Fruit fly (Drosophila melanogaster) whole organism, embryonic: ENCODE results near the gene CG31551.

ENCODE experiments used
- Abd-B ChIP-seq: fragments of 200-800 bp; sonication (Bioruptor generic); optimal IDR thresholded peaks from 2 replicates; lab custom pipeline; 2018; ENCODE audit warnings: missing biosample characterization, mild to moderate bottlenecking, missing genetic modification characterization, moderate library complexity
- CG10565 ChIP-seq: fragments of 200-800 bp; sonication (Bioruptor generic); optimal IDR thresholded peaks from 3 replicates; lab custom pipeline; 2016; ENCODE audit warnings: missing biosample characterization, mild to moderate bottlenecking, missing genetic modification characterization
- CG12744 ChIP-seq: fragments of 200-800 bp; sonication (Bioruptor generic); optimal IDR thresholded peaks from 2 replicates; lab custom pipeline; 2016; ENCODE audit warnings: missing biosample characterization, missing genetic modification characterization
- CG13296 ChIP-seq: fragments of 200-800 bp; sonication (Bioruptor generic); optimal IDR thresholded peaks from 3 replicates; lab custom pipeline; 2018; ENCODE audit warnings: missing biosample characterization, mild to moderate bottlenecking, missing genetic modification characterization
- CG13624 ChIP-seq: fragments of 200-800 bp; sonication (Bioruptor generic); optimal IDR thresholded peaks from 2 replicates; lab custom pipeline; 2016; ENCODE audit warnings: missing biosample characterization, missing genetic modification characterization
- CG1603 ChIP-seq: fragments of 200-800 bp; sonication (Bioruptor generic); optimal IDR thresholded peaks from 2 replicates; lab custom pipeline; 2019; ENCODE audit warnings: missing biosample characterization, mild to moderate bottlenecking, missing genetic modification characterization, moderate library complexity
- CG16779 ChIP-seq: fragments of 200-800 bp; sonication (Bioruptor generic); IDR thresholded peaks from 2 replicates; pipeline ENCODE4 v1.3.6; 2022; ENCODE audit warnings: missing biosample characterization, missing genetic modification characterization
- CG17359 ChIP-seq: fragments of 200-800 bp; sonication (Bioruptor generic); optimal IDR thresholded peaks from 3 replicates; lab custom pipeline; 2018; ENCODE audit warnings: missing biosample characterization, mild to moderate bottlenecking, missing genetic modification characterization, moderate library complexity
- CG18011 ChIP-seq: fragments of 200-800 bp; sonication (Bioruptor generic); optimal IDR thresholded peaks from 2 replicates; lab custom pipeline; 2017; ENCODE audit warnings: missing biosample characterization, missing genetic modification characterization, mild to moderate bottlenecking, moderate library complexity, missing genotype
- CG1832 ChIP-seq: fragments of 200-800 bp; sonication (Bioruptor generic); optimal IDR thresholded peaks from 2 replicates; lab custom pipeline; 2017; ENCODE audit warnings: missing biosample characterization, mild to moderate bottlenecking, missing genetic modification characterization, inconsistent platforms
- CG18619 ChIP-seq: fragments of 200-800 bp; sonication (Bioruptor generic); optimal IDR thresholded peaks from 3 replicates; lab custom pipeline; 2017; ENCODE audit warnings: missing biosample characterization, mild to moderate bottlenecking, missing genetic modification characterization
- CG30020 ChIP-seq: fragments of 200-800 bp; optimal IDR thresholded peaks from 2 replicates; lab custom pipeline; 2019; ENCODE audit warnings: missing biosample characterization, mild to moderate bottlenecking, missing genetic modification characterization, moderate library complexity
- CG31365 ChIP-seq: fragments of 200-800 bp; sonication (Bioruptor generic); optimal IDR thresholded peaks from 2 replicates; lab custom pipeline; 2018; ENCODE audit warnings: missing biosample characterization, mild to moderate bottlenecking, missing genetic modification characterization
- CG3995 ChIP-seq: fragments of 200-800 bp; sonication (Bioruptor generic); optimal IDR thresholded peaks from 3 replicates; lab custom pipeline; 2016; ENCODE audit warnings: missing biosample characterization, missing genetic modification characterization
- CG4404 ChIP-seq: fragments of 200-800 bp; sonication (Bioruptor generic); IDR thresholded peaks from 2 replicates; pipeline ENCODE4 v1.3.6; 2022; ENCODE audit warnings: missing biosample characterization, missing genetic modification characterization
- CG5180 ChIP-seq: fragments of 200-800 bp; sonication (Bioruptor generic); optimal IDR thresholded peaks from 3 replicates; lab custom pipeline; 2017; ENCODE audit warnings: missing biosample characterization, missing genetic modification characterization, mild to moderate bottlenecking, moderate library complexity, missing genetic modification reagents
- CG5245 ChIP-seq: fragments of 200-800 bp; sonication (Bioruptor generic); optimal IDR thresholded peaks from 3 replicates; lab custom pipeline; 2016; ENCODE audit warnings: missing biosample characterization, missing genetic modification characterization
- CG6765 ChIP-seq: fragments of 200-800 bp; sonication (Bioruptor generic); optimal IDR thresholded peaks from 3 replicates; lab custom pipeline; 2017; ENCODE audit warnings: missing biosample characterization, mild to moderate bottlenecking, missing genetic modification characterization
- CG7372 ChIP-seq: fragments of 200-800 bp; sonication (Bioruptor generic); IDR thresholded peaks from 2 replicates; pipeline ENCODE4 v1.3.6; 2022; ENCODE audit warnings: missing biosample characterization, missing genetic modification characterization
- CG8281 ChIP-seq: fragments of 200-800 bp; sonication (Bioruptor generic); optimal IDR thresholded peaks from 2 replicates; lab custom pipeline; 2018; ENCODE audit warnings: missing biosample characterization, mild to moderate bottlenecking, missing genetic modification characterization, moderate library complexity
- CG8290 ChIP-seq, 3 experiments: fragments of 200-800 bp; sonication (Bioruptor generic); optimal IDR thresholded peaks; 2 replicates each; lab custom pipeline; 2016 to 2019; ENCODE audit warnings: missing biosample characterization in 3 of 3, missing genetic modification characterization in 3 of 3, mild to moderate bottlenecking in 2 of 3, moderate library complexity in 1 of 3
- CG8388 ChIP-seq: fragments of 200-800 bp; sonication (Bioruptor generic); optimal IDR thresholded peaks from 2 replicates; lab custom pipeline; 2019; ENCODE audit warnings: missing biosample characterization, mild to moderate bottlenecking, missing genetic modification characterization, moderate library complexity
- CG9797 ChIP-seq: fragments of 200-800 bp; sonication (Bioruptor generic); optimal IDR thresholded peaks from 3 replicates; lab custom pipeline; 2018; ENCODE audit warnings: missing biosample characterization, mild to moderate bottlenecking, missing genetic modification characterization
- Dp ChIP-seq: fragments of 200-800 bp; sonication (Bioruptor generic); optimal IDR thresholded peaks from 2 replicates; lab custom pipeline; 2018; ENCODE audit warnings: missing biosample characterization, mild to moderate bottlenecking, missing genetic modification characterization, moderate library complexity
- Fer3 ChIP-seq: fragments of 200-800 bp; sonication (Bioruptor generic); optimal IDR thresholded peaks from 2 replicates; lab custom pipeline; 2018; ENCODE audit warnings: missing biosample characterization, mild to moderate bottlenecking, missing genetic modification characterization, moderate library complexity
- GATAe ChIP-seq: fragments of 200-800 bp; sonication (Bioruptor generic); conservative IDR thresholded peaks from 2 replicates; pipeline ENCODE4 v1.3.6; 2022; ENCODE audit warnings: missing biosample characterization, missing genetic modification characterization
- Gsc ChIP-seq: fragments of 200-800 bp; sonication (Bioruptor generic); IDR thresholded peaks from 2 replicates; pipeline ENCODE4 v1.3.6; 2022; ENCODE audit warnings: missing biosample characterization, missing genetic modification characterization
- HLH54F ChIP-seq: fragments of 200-800 bp; sonication (Bioruptor generic); optimal IDR thresholded peaks from 3 replicates; lab custom pipeline; 2016; ENCODE audit warnings: missing biosample characterization, missing genetic modification characterization
- Hmr ChIP-seq: fragments of 200-800 bp; sonication (Bioruptor generic); optimal IDR thresholded peaks from 3 replicates; lab custom pipeline; 2017; ENCODE audit warnings: mild to moderate bottlenecking, missing biosample characterization, missing genetic modification reagents, missing genetic modification characterization
- Hr51 ChIP-seq, 2 experiments: fragments of 200-800 bp; sonication (Bioruptor generic); optimal IDR thresholded peaks; 2 replicates in 1 of 2; 3 replicates in 1 of 2; lab custom pipeline; 2016 to 2018; ENCODE audit warnings: missing biosample characterization in 2 of 2, missing genetic modification characterization in 2 of 2, mild to moderate bottlenecking in 1 of 2, moderate library complexity in 1 of 2
- Meics ChIP-seq: fragments of 200-800 bp; sonication (Bioruptor generic); optimal IDR thresholded peaks from 2 replicates; lab custom pipeline; 2017; ENCODE audit warnings: missing biosample characterization, mild to moderate bottlenecking, missing genetic modification characterization
- Nf-YC ChIP-seq: fragments of 200-800 bp; optimal IDR thresholded peaks from 3 replicates; lab custom pipeline; 2019; ENCODE audit warnings: missing biosample characterization, mild to moderate bottlenecking, missing genetic modification characterization, moderate library complexity
- Ravus ChIP-seq: fragments of 200-800 bp; sonication (Bioruptor generic); IDR thresholded peaks from 2 replicates; pipeline ENCODE4 v1.3.6; 2022; ENCODE audit warnings: missing biosample characterization, missing genetic modification characterization
- YL-1 ChIP-seq: fragments of 200-800 bp; sonication (Bioruptor generic); optimal IDR thresholded peaks from 3 replicates; lab custom pipeline; 2017; ENCODE audit warnings: missing biosample characterization, mild to moderate bottlenecking, missing genetic modification characterization
- amos ChIP-seq: fragments of 200-800 bp; sonication (Bioruptor generic); IDR thresholded peaks from 2 replicates; pipeline ENCODE4 v1.3.6; 2022; ENCODE audit warnings: missing biosample characterization, missing genetic modification characterization; ENCODE audit not compliant: partially characterized antibody
- az2 ChIP-seq: fragments of 200-800 bp; sonication (Bioruptor generic); optimal IDR thresholded peaks from 3 replicates; lab custom pipeline; 2016; ENCODE audit warnings: missing biosample characterization, missing genetic modification characterization
- br ChIP-seq: fragments of >200 bp; optimal IDR thresholded peaks from 2 replicates; lab custom pipeline; 2017
- crc ChIP-seq: fragments of 200-800 bp; sonication (Bioruptor generic); optimal IDR thresholded peaks from 2 replicates; lab custom pipeline; 2016; ENCODE audit warnings: missing biosample characterization, missing genetic modification characterization
- crol ChIP-seq: fragments of 200-800 bp; sonication (Bioruptor generic); IDR thresholded peaks from 2 replicates; pipeline ENCODE4 v1.3.6; 2022; ENCODE audit warnings: missing biosample characterization, missing genetic modification characterization
- dimm ChIP-seq: fragments of 200-800 bp; sonication (Bioruptor generic); IDR thresholded peaks from 2 replicates; pipeline ENCODE4 v1.3.6; 2022; ENCODE audit warnings: missing biosample characterization, missing genetic modification characterization
- dpn ChIP-seq, 2 experiments: fragments of 200-800 bp; sonication (Bioruptor generic); optimal IDR thresholded peaks; 3 replicates each; lab custom pipeline; 2016; ENCODE audit warnings: missing biosample characterization in 2 of 2, missing genetic modification characterization in 2 of 2
- eve ChIP-seq, 2 experiments: fragments of >200 bp; optimal IDR thresholded peaks; 2 replicates each; lab custom pipeline; 2017; ENCODE audit warnings: missing biosample characterization in 2 of 2, missing genetic modification characterization in 2 of 2
- jumu ChIP-seq: fragments of 200-800 bp; sonication (Bioruptor generic); optimal IDR thresholded peaks from 3 replicates; lab custom pipeline; 2016; ENCODE audit warnings: missing biosample characterization, missing genetic modification characterization
- mam ChIP-seq: fragments of 200-800 bp; sonication (Bioruptor generic); optimal IDR thresholded peaks from 3 replicates; lab custom pipeline; 2016; ENCODE audit warnings: missing biosample characterization, missing genetic modification characterization
- odd ChIP-seq: fragments of 200-800 bp; sonication (Bioruptor generic); optimal IDR thresholded peaks from 2 replicates; lab custom pipeline; 2017; ENCODE audit warnings: missing biosample characterization, mild to moderate bottlenecking, missing genetic modification characterization
- pum ChIP-seq: fragments of 200-800 bp; sonication (Bioruptor generic); optimal IDR thresholded peaks from 2 replicates; lab custom pipeline; 2016; ENCODE audit warnings: missing biosample characterization, missing genetic modification characterization
- sug ChIP-seq: fragments of 200-800 bp; optimal IDR thresholded peaks from 2 replicates; lab custom pipeline; 2019; ENCODE audit warnings: missing biosample characterization, mild to moderate bottlenecking, missing genetic modification characterization, moderate library complexity
- tgo ChIP-seq: fragments of 200-800 bp; sonication (Bioruptor generic); IDR thresholded peaks from 3 replicates; pipeline ENCODE4 v1.3.6; 2022; ENCODE audit warnings: missing biosample characterization, missing genetic modification characterization
- unpg ChIP-seq: fragments of 200-800 bp; sonication (Bioruptor generic); optimal IDR thresholded peaks from 3 replicates; lab custom pipeline; 2018; ENCODE audit warnings: missing biosample characterization, mild to moderate bottlenecking, missing genetic modification characterization, moderate library complexity
- yki ChIP-seq: fragments of >200 bp; optimal IDR thresholded peaks from 3 replicates; lab custom pipeline; 2018
- zen2 ChIP-seq: fragments of 200-800 bp; sonication (Bioruptor generic); IDR thresholded peaks from 3 replicates; pipeline ENCODE4 v1.3.6; 2022; ENCODE audit warnings: missing biosample characterization, missing genetic modification characterization; ENCODE audit not compliant: partially characterized antibody

Gene CG31551

DNA sequence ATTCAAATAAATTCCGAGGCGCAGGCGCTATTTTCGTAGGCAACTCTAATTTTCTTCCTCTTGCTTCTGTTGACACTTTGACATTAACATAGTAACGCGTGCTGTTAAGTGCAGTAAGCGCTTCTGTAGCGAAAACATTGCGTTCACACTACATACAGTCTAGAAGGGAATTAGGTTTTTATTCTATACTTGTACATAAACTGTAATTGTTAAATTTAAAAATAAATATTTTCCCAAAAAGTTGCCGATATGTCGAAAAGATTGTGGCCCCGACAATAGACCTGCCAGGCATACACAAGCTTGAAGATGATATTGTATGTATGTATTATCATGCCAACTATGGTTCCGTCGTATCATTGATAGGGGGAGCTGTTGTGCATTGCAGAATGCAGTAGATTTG lies 21.2 kb upstream of the CG31551 start, which contains the start of gene asl (continued):
- TF ChIP-seq CG31365 (tag; lab: Kevin White, UChicago) (no peak), CG1603 (tag; lab: Kevin White, UChicago) (peak; percentile 79), Gsc (no peak), mam (peak; percentile 44), CG6765 (peak; percentile 5), CG1832 (GFP tag; lab: Kevin White, UChicago) (no peak), CG4404 (GFP tag; lab: Robert Waterston, UW) (no peak), odd (GFP tag; lab: Kevin White, UChicago) (no peak), Dp (GFP tag; lab: Kevin White, UChicago) (peak; percentile 84), pum (GFP tag; lab: Kevin White, UChicago) (peak; percentile 33), eve (GFP tag; optimal IDR thresholded peaks at IDR 0.05; lab: Kevin White, UChicago) (no peak), az2 (peak; percentile 56), CG8290 (GFP tag; optimal IDR thresholded peaks at IDR 0.05; lab: Kevin White, UChicago) (peak; percentile 86), CG8290 (tag; optimal IDR thresholded peaks at IDR 0.05; lab: Kevin White, UChicago) (peak in 1 of 2 experiments; percentile 77), CG7372 (GFP tag; lab: Robert Waterston, UW) (peak; percentile 49; the same call in 1 of the 2 replicates), CG8388 (GFP tag; lab: Kevin White, UChicago) (peak; percentile 57), CG9797 (GFP tag; lab: Kevin White, UChicago) (peak; percentile 61), br (lab: Kevin White, UChicago) (no peak), CG10565 (no peak), Ravus (GFP tag; lab: Robert Waterston, UW) (no peak), Hmr (GFP tag; lab: Kevin White, UChicago) (no peak), CG30020 (tag; lab: Kevin White, UChicago) (peak; percentile 94), yki (lab: Kevin White, UChicago) (no peak), CG12744 (GFP tag; lab: Kevin White, UChicago) (peak; percentile 32), Meics (GFP tag; lab: Kevin White, UChicago) (peak; percentile 62), Nf-YC (tag; lab: Kevin White, UChicago) (peak; percentile 68), amos (GFP tag; lab: Robert Waterston, UW) (no peak), CG18619 (GFP tag; lab: Kevin White, UChicago) (peak; percentile 56), zen2 (GFP tag; lab: Robert Waterston, UW) (no peak), unpg (GFP tag; lab: Kevin White, UChicago) (peak; percentile 72), CG18011 (GFP tag; lab: Kevin White, UChicago) (peak; percentile 40), dimm (GFP tag; lab: Robert Waterston, UW) (no peak), CG13624 (GFP tag; lab: Kevin White, UChicago) (peak; percentile 49), crol (GFP tag; lab: Robert Waterston, UW) (no peak), CG13296 (GFP tag; lab: Kevin White, UChicago) (peak; percentile 52), crc (GFP tag; lab: Kevin White, UChicago) (peak; percentile 49), tgo (peak; percentile 68; the same call in 2 of the 3 replicates), jumu (GFP tag; lab: Kevin White, UChicago) (peak; percentile 30), CG5245 (GFP tag; lab: Kevin White, UChicago) (peak; percentile 16), CG16779 (GFP tag; lab: Robert Waterston, UW) (no peak), HLH54F (GFP tag; lab: Kevin White, UChicago) (peak; percentile 60), Abd-B (GFP tag; lab: Kevin White, UChicago) (peak; percentile 68), sug (tag; lab: Kevin White, UChicago) (peak; percentile 64), CG5180 (GFP tag; lab: Kevin White, UChicago) (no peak), CG3995 (peak; percentile 53), CG8281 (tag; lab: Kevin White, UChicago) (no peak), Fer3 (peak; percentile 60), GATAe (no peak), CG17359 (tag; lab: Kevin White, UChicago) (peak; percentile 70), Hr51 (GFP tag; optimal IDR thresholded peaks at IDR 0.05; lab: Kevin White, UChicago) (no peak), YL-1 (GFP tag; lab: Kevin White, UChicago) (peak; percentile 91), dpn (GFP tag; optimal IDR thresholded peaks at IDR 0.05; lab: Kevin White, UChicago) (peak; percentile 56 to 65)
